Fruit fly (Drosophila melanogaster) whole organism, wandering third instar larva: ENCODE measurements around the gene CG9135.
A peak's percentile ranks its signal among the peaks of the same experiment; 100 is the strongest.

Experiments
- Abd-B ChIP-seq: fragments of >200 bp; optimal IDR thresholded peaks from 2 replicates; lab custom pipeline; 2017; ENCODE audit warnings: missing biosample characterization, missing genetic modification characterization
- CrebA ChIP-seq: fragments of 200-800 bp; sonication (Bioruptor generic); optimal IDR thresholded peaks from 2 replicates; lab custom pipeline; 2016; ENCODE audit warnings: missing biosample characterization, mild to moderate bottlenecking, missing genetic modification characterization, borderline replicate concordance
- Dif ChIP-seq: fragments of 200-275, 200-300 bp; sonication (Bioruptor generic); optimal IDR thresholded peaks from 2 replicates; lab custom pipeline; 2018; ENCODE audit warnings: missing biosample characterization, missing genetic modification characterization; ENCODE audit not compliant: partially characterized antibody
- GATAd ChIP-seq: sonication (Bioruptor generic); optimal IDR thresholded peaks from 2 replicates; lab custom pipeline; 2016; ENCODE audit warnings: missing biosample characterization, missing genetic modification characterization
- HLH106 ChIP-seq: fragments of 200-800 bp; optimal IDR thresholded peaks from 3 replicates; lab custom pipeline; 2019; ENCODE audit warnings: missing biosample characterization, mild to moderate bottlenecking, missing genetic modification characterization, moderate library complexity
- Hnf4 ChIP-seq: fragments of 200-800 bp; sonication (Bioruptor generic); optimal IDR thresholded peaks from 2 replicates; lab custom pipeline; 2016; ENCODE audit warnings: missing biosample characterization, mild to moderate bottlenecking, missing genetic modification characterization
- Hr78 ChIP-seq: fragments of >200 bp; optimal IDR thresholded peaks from 2 replicates; lab custom pipeline; 2017; ENCODE audit warnings: missing biosample characterization, missing genetic modification characterization
- Hr83 ChIP-seq: fragments of 200-300 bp; sonication (Bioruptor generic); optimal IDR thresholded peaks from 2 replicates; lab custom pipeline; 2016; ENCODE audit warnings: missing biosample characterization, mild to moderate bottlenecking, missing genetic modification characterization, moderate library complexity; ENCODE audit not compliant: poor library complexity, severe bottlenecking
- Jra ChIP-seq: sonication (Bioruptor generic); optimal IDR thresholded peaks from 2 replicates; lab custom pipeline; 2016; ENCODE audit warnings: missing biosample characterization, missing genetic modification characterization
- Mio ChIP-seq: sonication (Bioruptor generic); optimal IDR thresholded peaks from 2 replicates; lab custom pipeline; 2016; ENCODE audit warnings: missing biosample characterization, missing genetic modification characterization
- Myc ChIP-seq: fragments of >200 bp; optimal IDR thresholded peaks from 2 replicates; lab custom pipeline; 2017
- N ChIP-seq: fragments of >200 bp; optimal IDR thresholded peaks from 2 replicates; lab custom pipeline; 2018; ENCODE audit warnings: missing biosample characterization, missing external identifiers, missing genetic modification characterization
- OdsH ChIP-seq: fragments of 200-800 bp; sonication (Bioruptor generic); optimal IDR thresholded peaks from 2 replicates; lab custom pipeline; 2016; ENCODE audit warnings: missing biosample characterization, mild to moderate bottlenecking, missing genetic modification characterization
- Rel ChIP-seq, 2 experiments: fragments of 200-800 bp; sonication (Bioruptor generic) in 1 of 2; optimal IDR thresholded peaks; 2 replicates in 1 of 2; 3 replicates in 1 of 2; lab custom pipeline; 2016 to 2019; ENCODE audit warnings: mild to moderate bottlenecking in 2 of 2, missing biosample characterization in 2 of 2, missing genetic modification characterization in 2 of 2, moderate library complexity in 1 of 2
- Sp1 ChIP-seq: fragments of 200-800 bp; sonication (Bioruptor generic); optimal IDR thresholded peaks from 3 replicates; lab custom pipeline; 2019; ENCODE audit warnings: missing biosample characterization, mild to moderate bottlenecking, missing genetic modification characterization, moderate library complexity
- Vsx2 ChIP-seq: fragments of 200-300, 225-300 bp; sonication (Bioruptor generic); optimal IDR thresholded peaks from 2 replicates; lab custom pipeline; 2018; ENCODE audit warnings: missing biosample characterization, missing genetic modification characterization; ENCODE audit not compliant: partially characterized antibody
- br ChIP-seq: fragments of 200-800 bp; sonication (Bioruptor generic); optimal IDR thresholded peaks from 2 replicates; lab custom pipeline; 2016; ENCODE audit warnings: missing biosample characterization, missing genetic modification characterization
- brk ChIP-seq: fragments of 200-800 bp; sonication (Bioruptor generic); optimal IDR thresholded peaks from 2 replicates; lab custom pipeline; 2016; ENCODE audit warnings: missing biosample characterization, mild to moderate bottlenecking, missing genetic modification characterization
- dl ChIP-seq, 2 experiments: fragments of 175-275, 200-275 bp in 1 of 2; fragments of 200-275 bp in 1 of 2; sonication (Bioruptor generic); optimal IDR thresholded peaks; lab custom pipeline; 2018; ENCODE audit warnings: mild to moderate bottlenecking in 2 of 2, missing biosample characterization in 2 of 2, missing genetic modification characterization in 2 of 2, moderate library complexity in 2 of 2; ENCODE audit not compliant: partially characterized antibody in 2 of 2, insufficient read depth in 1 of 2
- dmrt93B ChIP-seq: fragments of 200-800 bp; sonication (Bioruptor generic); optimal IDR thresholded peaks from 2 replicates; lab custom pipeline; 2018; ENCODE audit warnings: missing biosample characterization, mild to moderate bottlenecking, missing genetic modification characterization
- dsf ChIP-seq: sonication (Bioruptor generic); optimal IDR thresholded peaks from 2 replicates; lab custom pipeline; 2016; ENCODE audit warnings: missing biosample characterization, missing genetic modification characterization, borderline replicate concordance
- ey ChIP-seq: fragments of 200-800 bp; sonication (Bioruptor generic); optimal IDR thresholded peaks from 2 replicates; lab custom pipeline; 2016; ENCODE audit warnings: missing biosample characterization, missing genetic modification characterization
- foxo ChIP-seq, 2 experiments: fragments of 200-800 bp; sonication (Bioruptor generic); optimal IDR thresholded peaks; 2 replicates in 1 of 2; 3 replicates in 1 of 2; lab custom pipeline; 2016 to 2017; ENCODE audit warnings: missing biosample characterization in 2 of 2, missing genetic modification characterization in 2 of 2
- fru ChIP-seq: fragments of 200-800 bp; sonication (Bioruptor generic); optimal IDR thresholded peaks from 3 replicates; lab custom pipeline; 2016; ENCODE audit warnings: missing biosample characterization, mild to moderate bottlenecking, missing genetic modification characterization
- h ChIP-seq: fragments of 200-800 bp; sonication (Bioruptor generic); optimal IDR thresholded peaks from 3 replicates; lab custom pipeline; 2016; ENCODE audit warnings: missing biosample characterization, mild to moderate bottlenecking, missing genetic modification characterization
- jim ChIP-seq: fragments of 175-275, 200-325 bp; sonication (Bioruptor generic); optimal IDR thresholded peaks from 2 replicates; lab custom pipeline; 2016; ENCODE audit warnings: missing biosample characterization, mild to moderate bottlenecking, missing genetic modification characterization
- lola ChIP-seq: fragments of >200 bp; optimal IDR thresholded peaks from 2 replicates; lab custom pipeline; 2017; ENCODE audit warnings: missing biosample characterization, missing genetic modification characterization
- pan ChIP-seq: fragments of >200 bp; optimal IDR thresholded peaks from 2 replicates; lab custom pipeline; 2017
- psq ChIP-seq: fragments of 200-800 bp; sonication (Bioruptor generic); optimal IDR thresholded peaks from 3 replicates; lab custom pipeline; 2017; ENCODE audit warnings: missing biosample characterization, mild to moderate bottlenecking, missing genetic modification characterization, moderate library complexity
- rgr ChIP-seq: fragments of 200-800 bp; sonication (Bioruptor generic); optimal IDR thresholded peaks from 3 replicates; lab custom pipeline; 2016; ENCODE audit warnings: missing biosample characterization, mild to moderate bottlenecking, missing genetic modification characterization
- sv ChIP-seq: fragments of 200-800 bp; sonication (Bioruptor generic); optimal IDR thresholded peaks from 3 replicates; lab custom pipeline; 2016; ENCODE audit warnings: missing biosample characterization, missing genetic modification characterization
- tai ChIP-seq: sonication (Bioruptor generic); optimal IDR thresholded peaks from 2 replicates; lab custom pipeline; 2016; ENCODE audit warnings: missing biosample characterization, missing genetic modification characterization
- usp ChIP-seq: fragments of >200 bp; optimal IDR thresholded peaks from 2 replicates; lab custom pipeline; 2017; ENCODE audit warnings: missing biosample characterization, missing genetic modification characterization
- woc ChIP-seq: sonication (Bioruptor generic); optimal IDR thresholded peaks from 2 replicates; lab custom pipeline; 2016; ENCODE audit warnings: missing biosample characterization, mild to moderate bottlenecking, missing genetic modification characterization

CG9135 gene

DNA sequence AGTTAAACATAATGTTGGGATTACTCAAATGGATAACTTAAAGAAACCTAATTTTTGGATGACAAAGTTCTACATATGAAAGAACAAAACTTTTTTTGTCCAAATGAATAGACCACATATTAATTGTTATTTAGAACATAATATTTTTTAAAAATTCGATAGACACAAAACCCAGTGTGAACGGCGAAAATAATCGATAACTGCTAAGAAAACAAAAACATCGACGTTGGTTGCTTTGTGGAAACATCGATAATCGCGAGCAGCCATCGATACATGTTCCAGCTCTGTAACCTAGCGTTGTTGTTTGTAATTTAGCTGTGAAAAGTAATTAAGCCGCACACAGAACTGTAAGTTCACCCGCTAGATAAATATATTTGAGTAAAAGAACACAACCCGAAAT, at the start of gene CG9135:
Gene CG9135, plus strand, starts transcription at position 226 of the 400 bp plus-strand sequence.
- no peak for TF ChIP-seq Vsx2 (GFP tag; lab: Kevin White, UChicago)
- TF ChIP-seq Hr83 (GFP tag; lab: Kevin White, UChicago) = peak; percentile 46
- no peak for TF ChIP-seq foxo (GFP tag; optimal IDR thresholded peaks at IDR 0.05; lab: Kevin White, UChicago)
- TF ChIP-seq woc = no peak
- TF ChIP-seq fru (GFP tag; lab: Kevin White, UChicago) = no peak
- TF ChIP-seq Hr78 (GFP tag; lab: Kevin White, UChicago) = no peak
- no peak for TF ChIP-seq sv (GFP tag; lab: Kevin White, UChicago)
- no peak for TF ChIP-seq Mio (GFP tag; lab: Kevin White, UChicago)
- TF ChIP-seq Hnf4 (GFP tag; lab: Kevin White, UChicago) = no peak
- TF ChIP-seq HLH106 (tag; lab: Kevin White, UChicago) = peak; percentile 9
- TF ChIP-seq ey (GFP tag; lab: Kevin White, UChicago) = no peak
- TF ChIP-seq Jra (GFP tag; lab: Kevin White, UChicago) = peak; percentile 29
- TF ChIP-seq, all 38 proteins: peak for 3

DNA sequence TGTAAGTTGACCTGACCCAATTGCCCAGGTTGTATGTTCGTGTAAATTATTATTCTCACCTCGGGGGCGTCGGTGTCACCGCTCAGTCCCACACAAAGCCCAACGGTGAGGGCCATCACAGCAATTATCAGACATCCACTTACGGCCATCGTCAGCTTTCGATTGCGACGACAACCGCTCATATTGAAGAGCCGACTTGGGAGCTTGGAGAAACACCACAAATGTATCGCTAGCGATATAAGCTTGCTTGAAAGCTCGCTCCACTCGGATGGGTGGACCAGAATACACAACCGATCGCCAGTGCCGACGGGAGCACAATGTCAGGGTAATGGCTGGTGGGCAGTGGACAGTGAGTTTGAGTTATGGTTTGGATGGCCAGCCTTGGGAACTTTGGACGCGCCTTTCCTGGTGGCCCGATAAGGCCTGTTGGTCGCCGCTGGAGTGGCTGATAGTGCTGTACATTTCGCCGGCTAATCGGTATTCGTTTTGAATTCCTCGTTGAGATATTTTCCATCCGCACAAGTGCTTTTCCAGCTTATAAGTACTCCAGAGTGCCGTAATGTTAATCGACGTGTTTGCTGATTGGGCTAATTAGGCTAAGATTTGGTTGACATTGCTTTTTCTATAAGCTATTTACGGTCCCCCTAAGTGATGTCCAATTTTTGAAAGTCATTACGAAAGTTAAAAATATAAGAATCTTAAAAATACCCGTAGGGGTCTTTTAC, 43.9 kb upstream of the CG9135 start, which contains the start of gene Gal:
Gene Gal, minus strand, starts transcription at position 320 of the 725 bp plus-strand sequence.
- peak; percentile 3 for TF ChIP-seq Vsx2 (GFP tag; lab: Kevin White, UChicago)
- TF ChIP-seq h = no peak

DNA sequence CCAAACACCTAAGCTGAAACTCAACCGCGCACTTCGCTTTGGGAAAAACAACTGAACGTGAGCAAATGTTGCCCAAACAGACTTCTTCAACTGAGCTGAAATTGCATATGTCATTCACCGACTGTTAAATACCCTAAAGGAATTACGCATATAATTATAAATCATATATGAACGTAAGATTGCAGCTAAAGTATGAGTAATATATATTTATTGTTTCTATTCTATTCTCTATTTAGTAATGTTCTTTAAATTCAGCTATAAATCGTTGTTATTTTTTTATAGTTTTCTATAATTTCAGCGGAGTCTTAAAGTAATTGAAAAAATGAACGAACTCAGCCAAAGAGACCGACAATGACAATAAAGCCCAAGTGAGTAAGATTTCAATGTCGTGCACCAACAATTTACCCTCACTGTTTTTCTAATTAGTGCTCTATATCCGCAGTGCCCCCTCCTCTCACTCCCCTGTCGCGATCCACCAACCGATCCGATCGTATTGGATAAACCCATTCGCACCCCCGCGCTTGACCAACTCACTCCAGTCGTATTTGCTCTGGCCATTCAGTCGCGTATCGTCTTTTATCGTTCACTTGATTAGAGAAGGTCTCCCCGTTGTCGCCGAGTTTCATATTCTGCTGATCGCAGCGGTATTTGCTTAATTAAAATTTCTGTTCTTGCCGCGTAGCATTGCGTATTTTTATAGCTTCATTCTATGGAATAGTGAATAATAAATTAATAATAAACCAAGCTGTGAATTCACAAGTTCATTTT, 38.1 kb upstream of the CG9135 start, which contains the start of gene CG9098:
Gene CG9098, minus strand, starts transcription at position 36 of the 768 bp plus-strand sequence.
- TF ChIP-seq ey (GFP tag; lab: Kevin White, UChicago) (no peak), dsf (no peak), dmrt93B (GFP tag; lab: Kevin White, UChicago) (no peak), usp (GFP tag; lab: Kevin White, UChicago) (no peak), OdsH (no peak)

DNA sequence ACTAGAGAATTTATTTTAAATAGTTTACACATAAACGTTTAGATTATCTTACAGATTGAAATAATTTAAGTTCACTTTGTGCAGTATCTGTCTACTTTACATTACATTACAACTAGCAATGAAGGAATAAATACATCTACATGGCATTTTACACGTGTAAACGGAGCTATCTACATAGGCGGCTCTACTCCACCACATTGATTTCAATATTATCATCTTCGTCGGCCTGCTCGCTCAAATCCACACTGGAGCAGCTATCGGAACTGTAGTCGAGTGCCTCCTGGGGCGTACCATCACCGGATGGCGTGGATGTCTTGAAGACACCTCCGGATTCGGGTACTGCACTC, 37.6 kb upstream of the CG9135 start:
- no peak for TF ChIP-seq dsf
- TF ChIP-seq br = no peak
- no peak for TF ChIP-seq Jra (GFP tag; lab: Kevin White, UChicago)
- no peak for TF ChIP-seq Sp1 (GFP tag; lab: Kevin White, UChicago)
- TF ChIP-seq tai (GFP tag; lab: Kevin White, UChicago) = no peak
- no peak for TF ChIP-seq h
- TF ChIP-seq Hnf4 (GFP tag; lab: Kevin White, UChicago) = no peak
- no peak for TF ChIP-seq brk (GFP tag; lab: Kevin White, UChicago)
- no peak for TF ChIP-seq jim (GFP tag; lab: Kevin White, UChicago)
- no peak for TF ChIP-seq Vsx2 (GFP tag; lab: Kevin White, UChicago)
- no peak for TF ChIP-seq pan (lab: Kevin White, UChicago)
- no peak for TF ChIP-seq woc
- TF ChIP-seq OdsH = no peak
- TF ChIP-seq lola (GFP tag; lab: Kevin White, UChicago) = no peak
- no peak for TF ChIP-seq dl (GFP tag; optimal IDR thresholded peaks at IDR 0.05; lab: Kevin White, UChicago; ENCODE audit: insufficient read depth in 1 of 2, partially characterized antibody in 2 of 2)

DNA sequence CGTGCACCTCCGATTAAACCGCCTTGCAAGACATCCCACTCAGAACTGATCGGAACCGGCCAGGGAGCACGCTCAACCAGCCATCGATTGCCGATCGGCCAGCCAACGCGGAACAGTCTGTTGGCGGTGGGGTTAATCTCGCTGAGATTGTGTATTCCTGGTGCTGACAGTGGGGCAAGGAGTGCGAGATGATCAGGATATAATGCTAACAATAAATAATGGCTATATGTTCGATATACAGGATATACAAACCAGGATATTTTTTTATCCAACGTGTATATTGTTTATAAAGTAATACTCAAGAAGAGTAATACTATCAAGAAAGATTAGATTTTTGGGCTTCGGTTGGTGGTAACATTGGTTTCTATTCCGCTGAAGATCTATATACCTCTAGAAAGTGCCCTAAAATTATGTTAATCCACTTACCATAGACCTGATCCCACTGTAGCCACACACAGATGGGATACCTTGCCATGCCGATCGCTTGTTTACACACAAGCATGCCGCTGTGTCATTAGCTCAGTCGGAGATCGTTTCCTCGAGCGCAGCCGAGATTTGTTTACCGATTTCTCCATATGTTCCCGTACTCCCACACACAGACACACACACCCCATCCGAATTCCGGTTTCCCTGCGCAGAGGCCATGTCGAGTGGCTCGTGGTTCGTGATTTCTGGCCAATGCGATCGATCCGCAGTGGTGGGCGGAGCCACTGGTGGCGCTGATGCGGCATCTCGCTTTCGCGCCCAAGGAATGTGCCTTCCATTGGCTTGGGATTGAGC, 31.1 kb upstream of the CG9135 start, which contains the start of gene H2.0:
Gene H2.0, minus strand, starts transcription at position 51 of the 780 bp plus-strand sequence.
- TF ChIP-seq GATAd (GFP tag; lab: Kevin White, UChicago) (no peak), h (peak; percentile 72), Dif (peak; percentile 39), woc (peak; percentile 48), psq (peak; percentile 25), jim (GFP tag; lab: Kevin White, UChicago) (no peak), Sp1 (GFP tag; lab: Kevin White, UChicago) (peak; percentile 61), Abd-B (GFP tag; lab: Kevin White, UChicago) (no peak), N (no peak), OdsH (peak; percentile 56), Myc (lab: Kevin White, UChicago) (no peak), br (peak; percentile 52), Rel (GFP tag; optimal IDR thresholded peaks at IDR 0.05; lab: Kevin White, UChicago) (no peak), Rel (tag; optimal IDR thresholded peaks at IDR 0.05; lab: Kevin White, UChicago) (no peak), rgr (GFP tag; lab: Kevin White, UChicago) (peak; percentile 36), Hnf4 (GFP tag; lab: Kevin White, UChicago) (no peak), CrebA (GFP tag; lab: Kevin White, UChicago) (no peak), dmrt93B (GFP tag; lab: Kevin White, UChicago) (peak; percentile 26), ey (GFP tag; lab: Kevin White, UChicago) (peak; percentile 47), Vsx2 (GFP tag; lab: Kevin White, UChicago) (no peak), Mio (GFP tag; lab: Kevin White, UChicago) (no peak), lola (GFP tag; lab: Kevin White, UChicago) (no peak), Hr78 (GFP tag; lab: Kevin White, UChicago) (no peak), HLH106 (tag; lab: Kevin White, UChicago) (peak; percentile 50), Jra (GFP tag; lab: Kevin White, UChicago) (no peak), fru (GFP tag; lab: Kevin White, UChicago) (peak; percentile 52)
